Fruit fly (Drosophila melanogaster) Kc167 (cell line): ENCODE results near the gene SppL.

ENCODE experiments used
- Myc ChIP-seq: fragments of >200 bp; optimal IDR thresholded peaks from 2 replicates; lab custom pipeline; 2017; ENCODE audit warnings: missing external identifiers
- Sin3A ChIP-seq: fragments of >200 bp; optimal IDR thresholded peaks from 2 replicates; lab custom pipeline; 2018; ENCODE audit warnings: missing external identifiers
- h ChIP-seq: fragments of >200 bp; optimal IDR thresholded peaks from 3 replicates; lab custom pipeline; 2018; ENCODE audit warnings: missing external identifiers
- insv ChIP-seq: fragments of >200 bp; optimal IDR thresholded peaks from 3 replicates; lab custom pipeline; 2018; ENCODE audit warnings: missing external identifiers
- psq ChIP-seq: fragments of >200 bp; optimal IDR thresholded peaks from 2 replicates; lab custom pipeline; 2017; ENCODE audit warnings: missing external identifiers
- ttk ChIP-seq: sonication (Bioruptor generic); optimal IDR thresholded peaks from 2 replicates; lab custom pipeline; 2017; ENCODE audit warnings: missing external identifiers

Gene SppL

dm6 chr3R:25922534-25922933, 40.8 kb downstream of the SppL start, which contains the start of gene CG14546:
Gene CG14546, minus strand, starts transcription at chr3R:25922634.
- TF ChIP-seq Myc (no peak), h (lab: Kevin White, UChicago) (no peak), ttk (lab: Kevin White, UChicago) (no peak), Sin3A (no peak), insv (lab: Kevin White, UChicago) (no peak), psq (lab: Kevin White, UChicago) (no peak)
